Fruit fly (Drosophila melanogaster): ENCODE data around the gene stwl.

DNA sequence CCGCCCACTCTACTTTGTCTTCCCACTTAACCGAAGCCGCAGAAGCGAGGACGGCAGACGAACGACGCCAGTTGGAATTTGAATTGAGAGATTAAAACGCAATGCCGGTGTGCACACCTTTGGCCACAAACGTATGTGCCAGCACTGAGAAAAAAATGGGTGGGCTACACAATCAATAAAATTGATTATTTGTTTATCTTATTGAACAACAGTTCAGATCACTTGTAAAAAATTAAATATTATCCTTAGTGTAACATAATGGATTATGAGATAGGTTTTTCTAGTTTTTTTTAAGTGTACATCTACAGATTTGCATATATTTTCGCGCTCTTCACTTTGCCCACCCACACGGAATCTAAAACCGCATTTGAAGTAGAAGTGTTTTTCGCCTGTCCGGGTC, 41.8 kb upstream of the stwl start:
- TF ChIP-seq pan (optimal IDR thresholded peaks at IDR 0.05) (no peak), CG8478 (optimal IDR thresholded peaks at IDR 0.05) (no peak)
